Worm (Caenorhabditis elegans) whole organism, young adult: ENCODE measurements around the gene bath-23.

Experiments
- F33H1.4 ChIP-seq: fragments of 200-800 bp; sonication (Bioruptor generic); IDR thresholded peaks from 2 replicates; pipeline ENCODE4 v1.3.6; 2022; ENCODE audit warnings: missing genetic modification reagents, missing genetic modification characterization, missing compliant biosample characterization
- F57C9.4 ChIP-seq: sonication (generic microtip); optimal IDR thresholded peaks from 2 replicates; lab custom pipeline; 2017; ENCODE audit warnings: mild to moderate bottlenecking, missing genetic modification characterization, missing compliant biosample characterization
- T07F8.4 ChIP-seq: sonication (generic microtip); optimal IDR thresholded peaks from 2 replicates; lab custom pipeline; 2016; ENCODE audit warnings: mild to moderate bottlenecking, missing genetic modification characterization, moderate library complexity, missing compliant biosample characterization
- akir-1 ChIP-seq: fragments of 200-800 bp; sonication (Bioruptor generic); optimal IDR thresholded peaks from 2 replicates; lab custom pipeline; 2018; ENCODE audit warnings: mild to moderate bottlenecking, missing genetic modification characterization, moderate library complexity, missing compliant biosample characterization
- aptf-2 ChIP-seq: fragments of 200-800 bp; sonication (Bioruptor generic); conservative IDR thresholded peaks from 2 replicates; pipeline ENCODE4 v1.3.6; 2022; ENCODE audit warnings: missing genetic modification reagents, missing genetic modification characterization, missing compliant biosample characterization
- atf-7 ChIP-seq: sonication (generic microtip); optimal IDR thresholded peaks from 2 replicates; lab custom pipeline; 2017; ENCODE audit warnings: mild to moderate bottlenecking, missing genetic modification characterization, missing compliant biosample characterization
- bed-1 ChIP-seq: fragments of 200-800 bp; sonication (Bioruptor generic); IDR thresholded peaks from 2 replicates; pipeline ENCODE4 v1.3.6; 2022; ENCODE audit warnings: missing genetic modification reagents, missing genetic modification characterization, missing compliant biosample characterization
- bed-2 ChIP-seq: fragments of 200-800 bp; sonication (Bioruptor generic); IDR thresholded peaks from 2 replicates; pipeline ENCODE4 v1.3.6; 2022; ENCODE audit warnings: missing genetic modification reagents, missing genetic modification characterization, missing compliant biosample characterization
- ccch-3 ChIP-seq: fragments of 200-800 bp; sonication (Bioruptor generic); optimal IDR thresholded peaks from 2 replicates; lab custom pipeline; 2018; ENCODE audit warnings: mild to moderate bottlenecking, missing genetic modification characterization, missing compliant biosample characterization
- ceh-100 ChIP-seq: fragments of 200-800 bp; sonication (Bioruptor generic); IDR thresholded peaks from 2 replicates; pipeline ENCODE4 v1.3.6; 2022; ENCODE audit warnings: missing genetic modification reagents, missing genetic modification characterization, missing compliant biosample characterization
- ceh-58 ChIP-seq: fragments of 200-800 bp; sonication (Bioruptor generic); IDR thresholded peaks from 2 replicates; pipeline ENCODE4 v1.3.6; 2022; ENCODE audit warnings: missing genetic modification characterization, missing compliant biosample characterization
- die-1 ChIP-seq: sonication (generic microtip); optimal IDR thresholded peaks from 2 replicates; lab custom pipeline; 2016; ENCODE audit warnings: missing genotype, mild to moderate bottlenecking, missing genetic modification characterization, missing compliant biosample characterization
- dox-1 ChIP-seq: fragments of 200-800 bp; sonication (Bioruptor generic); IDR thresholded peaks from 2 replicates; pipeline ENCODE4 v1.3.6; 2022; ENCODE audit warnings: missing genetic modification reagents, missing genetic modification characterization, missing compliant biosample characterization
- dpl-1 ChIP-seq: fragments of 150-350 bp; optimal IDR thresholded peaks from 2 replicates; lab custom pipeline; 2014; ENCODE audit warnings: missing biosample characterization, missing genetic modification reagents, missing genetic modification characterization
- egl-18 ChIP-seq: fragments of 200-800 bp; sonication (Bioruptor generic); IDR thresholded peaks from 2 replicates; pipeline ENCODE4 v1.3.6; 2022; ENCODE audit warnings: missing genetic modification reagents, missing genetic modification characterization, missing compliant biosample characterization
- egrh-3 ChIP-seq: fragments of 200-800 bp; sonication (Bioruptor generic); IDR thresholded peaks from 2 replicates; pipeline ENCODE4 v1.3.6; 2022; ENCODE audit warnings: missing genetic modification reagents, missing genetic modification characterization, missing compliant biosample characterization
- hmg-1.2 ChIP-seq: fragments of 200-800 bp; sonication (Bioruptor generic); IDR thresholded peaks from 2 replicates; pipeline ENCODE4 v1.3.6; 2022; ENCODE audit warnings: missing genetic modification reagents, missing genetic modification characterization, missing compliant biosample characterization
- hmg-20 ChIP-seq: fragments of 200-800 bp; sonication (Bioruptor generic); IDR thresholded peaks from 2 replicates; pipeline ENCODE4 v1.3.6; 2022; ENCODE audit warnings: missing genetic modification reagents, missing genetic modification characterization, missing compliant biosample characterization
- lag-1 ChIP-seq: fragments of 200-800 bp; sonication (Bioruptor generic); IDR thresholded peaks from 2 replicates; pipeline ENCODE4 v1.3.6; 2022; ENCODE audit warnings: missing genetic modification reagents, missing genetic modification characterization, missing compliant biosample characterization
- lin-26 ChIP-seq: fragments of 200-800 bp; sonication (Bioruptor generic); IDR thresholded peaks from 2 replicates; pipeline ENCODE4 v1.3.6; 2022; ENCODE audit warnings: missing genetic modification reagents, missing genetic modification characterization, missing compliant biosample characterization
- lin-54 ChIP-seq: fragments of 200-800 bp; sonication (Bioruptor generic); optimal IDR thresholded peaks from 2 replicates; lab custom pipeline; 2018; ENCODE audit warnings: mild to moderate bottlenecking, missing genetic modification characterization, missing compliant biosample characterization
- lir-1 ChIP-seq: fragments of 200-800 bp; sonication (Bioruptor generic); conservative IDR thresholded peaks from 2 replicates; pipeline ENCODE4 v1.3.6; 2022; ENCODE audit warnings: missing genetic modification reagents, missing genetic modification characterization, missing compliant biosample characterization
- lsy-27 ChIP-seq: sonication (generic microtip); optimal IDR thresholded peaks from 2 replicates; lab custom pipeline; 2017; ENCODE audit warnings: missing genetic modification characterization, mild to moderate bottlenecking, missing compliant biosample characterization, antibody characterized with exemption, missing genotype, borderline replicate concordance; ENCODE audit not compliant: insufficient read depth
- madf-10 ChIP-seq: sonication (generic microtip); optimal IDR thresholded peaks from 2 replicates; lab custom pipeline; 2016; ENCODE audit warnings: mild to moderate bottlenecking, missing genetic modification characterization, missing compliant biosample characterization
- mcd-1 ChIP-seq: fragments of 200-800 bp; sonication (Bioruptor generic); IDR thresholded peaks from 2 replicates; pipeline ENCODE4 v1.3.6; 2022; ENCODE audit warnings: missing genetic modification reagents, missing genetic modification characterization, missing compliant biosample characterization
- mxl-1 ChIP-seq: sonication (generic microtip); optimal IDR thresholded peaks from 2 replicates; lab custom pipeline; 2016; ENCODE audit warnings: missing genetic modification characterization, missing compliant biosample characterization
- nfya-2 ChIP-seq: fragments of 200-800 bp; sonication (Bioruptor generic); IDR thresholded peaks from 2 replicates; pipeline ENCODE4 v1.3.6; 2022; ENCODE audit warnings: missing genetic modification reagents, missing genetic modification characterization, missing compliant biosample characterization
- nhr-80 ChIP-seq: sonication (generic microtip); optimal IDR thresholded peaks from 2 replicates; lab custom pipeline; 2016; ENCODE audit warnings: missing genetic modification characterization, missing compliant biosample characterization
- pbrm-1 ChIP-seq: fragments of 200-800 bp; sonication (Bioruptor generic); IDR thresholded peaks from 2 replicates; pipeline ENCODE4 v1.3.6; 2022; ENCODE audit warnings: missing genetic modification reagents, missing genetic modification characterization, missing compliant biosample characterization
- sea-2 ChIP-seq: fragments of 200-800 bp; sonication (Bioruptor generic); IDR thresholded peaks from 2 replicates; pipeline ENCODE4 v1.3.6; 2022; ENCODE audit warnings: missing genetic modification characterization, missing compliant biosample characterization
- snpc-1.1 ChIP-seq: sonication (generic microtip); optimal IDR thresholded peaks from 2 replicates; lab custom pipeline; 2017; ENCODE audit warnings: missing genetic modification characterization, mild to moderate bottlenecking, missing compliant biosample characterization, antibody characterized with exemption, moderate library complexity, missing genotype, missing genetic modification reagents; ENCODE audit not compliant: insufficient read depth
- snpc-3.4 ChIP-seq: sonication (generic microtip); optimal IDR thresholded peaks from 2 replicates; lab custom pipeline; 2017; ENCODE audit warnings: missing genetic modification characterization, mild to moderate bottlenecking, missing compliant biosample characterization, antibody characterized with exemption, moderate library complexity, missing genotype, missing genetic modification reagents
- sptf-2 ChIP-seq: fragments of 200-800 bp; sonication (Bioruptor generic); optimal IDR thresholded peaks from 2 replicates; lab custom pipeline; 2018; ENCODE audit warnings: mild to moderate bottlenecking, missing genetic modification characterization, missing compliant biosample characterization
- zim-3 ChIP-seq: sonication (generic microtip); optimal IDR thresholded peaks from 2 replicates; lab custom pipeline; 2017; ENCODE audit warnings: mild to moderate bottlenecking, missing genetic modification characterization, moderate library complexity, missing compliant biosample characterization
- ztf-22 ChIP-seq: fragments of 200-800 bp; sonication (Bioruptor generic); optimal IDR thresholded peaks from 2 replicates; lab custom pipeline; 2018; ENCODE audit warnings: mild to moderate bottlenecking, missing genetic modification characterization, moderate library complexity, missing compliant biosample characterization
- ztf-28 ChIP-seq: fragments of 200-800 bp; sonication (Bioruptor generic); IDR thresholded peaks from 2 replicates; pipeline ENCODE4 v1.3.6; 2022; ENCODE audit warnings: missing genetic modification reagents, missing genetic modification characterization, missing compliant biosample characterization

Gene bath-23

DNA sequence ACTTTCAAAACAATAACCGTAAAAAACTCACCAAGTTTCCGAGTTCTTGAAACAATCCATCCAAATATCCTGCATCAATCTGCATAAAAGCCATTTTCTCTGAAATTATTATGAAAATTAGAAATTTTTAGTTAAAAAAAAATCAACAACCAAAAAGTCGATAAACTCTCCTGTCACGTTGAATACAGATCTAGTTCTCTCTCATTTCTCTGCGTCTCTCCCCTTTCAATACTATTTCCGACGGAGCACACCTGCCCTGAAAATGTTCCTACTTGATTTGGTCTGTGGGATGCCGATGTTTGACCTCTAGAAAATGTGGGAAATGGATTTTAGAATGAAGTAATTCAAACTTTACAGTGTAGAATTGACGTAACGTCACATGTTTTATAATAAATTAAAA is 16.4 kb downstream of the bath-23 start, which contains the start of gene T06D4.6:
Gene T06D4.6 (minus strand): TSS at position 101 of the 400 bp plus-strand sequence.
- TF ChIP-seq hmg-1.2 (GFP tag; lab: Robert Waterston, UW) (peak; percentile 52; the same call in 1 of the 2 replicates), ceh-58 (GFP tag; lab: Robert Waterston, UW) (no peak), ceh-100 (GFP tag; lab: Robert Waterston, UW) (no peak), lin-26 (GFP tag; lab: Robert Waterston, UW) (no peak), ztf-28 (no peak), egl-18 (GFP tag; lab: Robert Waterston, UW) (no peak)
- TF ChIP-seq, all 124 proteins: peak for 1

DNA sequence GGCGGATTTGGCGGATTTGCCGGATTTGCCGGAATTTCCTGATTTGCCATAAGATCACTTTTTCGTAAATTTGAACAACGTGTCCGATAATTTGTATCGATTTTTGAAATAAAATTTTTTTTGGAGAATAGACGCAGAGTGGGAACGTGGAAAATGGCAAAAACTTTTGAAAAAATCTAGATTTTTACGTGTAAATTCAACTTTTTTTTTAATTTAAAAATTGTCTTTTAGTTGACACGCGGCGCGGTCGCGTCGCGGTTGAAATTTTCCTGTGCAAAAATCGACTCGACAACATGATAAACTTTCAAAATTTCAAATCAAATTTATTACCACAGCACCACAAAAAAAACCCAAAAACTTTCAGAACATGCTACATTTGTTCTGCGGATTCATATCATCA is 24.4 kb downstream of the bath-23 start, which contains the start of gene nep-20:
Gene nep-20 (minus strand): TSS at position 101 of the 400 bp plus-strand sequence.
- no peak for TF ChIP-seq F57C9.4 (tag; lab: Kevin White, UChicago)
- TF ChIP-seq lag-1 (GFP tag; lab: Robert Waterston, UW), result no peak
- TF ChIP-seq madf-10 (tag; lab: Kevin White, UChicago), result no peak
- TF ChIP-seq T07F8.4 (tag; lab: Kevin White, UChicago), result no peak
- no peak for TF ChIP-seq atf-7 (tag; lab: Kevin White, UChicago)
- no peak for TF ChIP-seq die-1
- no peak for TF ChIP-seq mcd-1 (GFP tag; lab: Robert Waterston, UW)
- TF ChIP-seq sptf-2, result no peak
- TF ChIP-seq nhr-80 (tag; lab: Kevin White, UChicago), result no peak
- TF ChIP-seq akir-1, result no peak
- TF ChIP-seq sea-2, result no peak
- no peak for TF ChIP-seq ztf-28
- TF ChIP-seq snpc-1.1 (tag; lab: Kevin White, UChicago), result no peak
- no peak for TF ChIP-seq pbrm-1 (GFP tag; lab: Robert Waterston, UW)
- TF ChIP-seq lin-54 (GFP tag; lab: Kevin White, UChicago), result no peak
- TF ChIP-seq ccch-3 (GFP tag; lab: Kevin White, UChicago), result no peak
- no peak for TF ChIP-seq ztf-22 (GFP tag; lab: Kevin White, UChicago)
- no peak for TF ChIP-seq dox-1 (GFP tag; lab: Robert Waterston, UW)

DNA sequence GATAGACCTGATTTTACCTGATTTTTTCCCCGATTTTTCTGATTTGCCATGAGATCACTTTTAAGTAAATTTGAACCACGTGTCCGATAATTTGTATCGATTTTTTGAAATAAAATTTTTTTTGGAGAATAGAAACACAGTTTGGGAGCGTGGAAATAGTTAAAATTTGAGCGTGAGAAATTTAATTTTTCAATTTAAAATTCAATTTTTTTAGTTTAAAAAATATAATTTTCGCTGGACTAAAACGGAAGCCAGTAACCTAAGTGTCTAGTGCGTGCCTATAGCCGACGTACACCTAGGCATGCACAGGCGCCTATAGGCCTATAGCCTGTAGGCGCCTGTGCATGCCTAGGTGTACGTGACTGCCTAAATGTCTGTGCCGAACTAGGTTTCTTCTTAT is 28.1 kb downstream of the bath-23 start, which contains the start of gene nep-9:
Gene nep-9 (minus strand): TSS at position 101 of the 400 bp plus-strand sequence.
- TF ChIP-seq lsy-27 (tag; lab: Kevin White, UChicago), result no peak
- TF ChIP-seq aptf-2 (GFP tag; lab: Robert Waterston, UW), result no peak
- no peak for TF ChIP-seq zim-3
- TF ChIP-seq hmg-1.2 (GFP tag; lab: Robert Waterston, UW), result no peak
- no peak for TF ChIP-seq bed-2 (GFP tag; lab: Robert Waterston, UW)

DNA sequence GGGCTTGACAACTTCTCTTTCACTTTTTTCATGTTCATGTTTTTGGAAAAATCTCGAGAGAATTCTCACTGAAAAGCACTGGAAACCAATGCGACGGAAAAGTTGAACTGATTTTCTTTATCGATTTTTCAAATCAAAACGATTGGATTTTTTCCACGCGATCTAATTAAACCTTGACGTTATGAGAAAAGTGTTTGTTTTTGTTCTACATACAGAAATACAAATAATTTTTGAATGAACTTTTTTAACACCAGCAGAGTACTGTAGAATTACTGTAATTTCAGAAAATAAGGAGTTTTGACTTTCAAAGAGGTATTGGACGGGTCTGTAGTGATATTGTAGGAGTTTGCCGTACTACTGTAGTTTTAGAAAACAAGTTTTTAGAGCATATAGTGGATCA is 31.7 kb downstream of the bath-23 start, which contains the start of gene nep-10:
Gene nep-10 (minus strand): TSS at position 101 of the 400 bp plus-strand sequence.
- TF ChIP-seq hmg-20 (no peak), snpc-3.4 (tag; lab: Kevin White, UChicago) (no peak), hmg-1.2 (GFP tag; lab: Robert Waterston, UW) (no peak), mxl-1 (tag; lab: Kevin White, UChicago) (no peak), dpl-1 (GFP tag; lab: Kevin White, UChicago) (no peak), bed-1 (GFP tag; lab: Robert Waterston, UW) (no peak), F33H1.4 (GFP tag; lab: Robert Waterston, UW) (no peak), nfya-2 (GFP tag; lab: Robert Waterston, UW) (no peak), lir-1 (GFP tag; lab: Robert Waterston, UW) (no peak), egrh-3 (GFP tag; lab: Robert Waterston, UW) (no peak), F57C9.4 (tag; lab: Kevin White, UChicago) (no peak), lin-54 (GFP tag; lab: Kevin White, UChicago) (no peak)
